Worm (Caenorhabditis elegans): Measurements from ENCODE around the gene Y41G9A.6.

ce11 chrX:3018505-3018996, 14.9 kb upstream of the Y41G9A.6 start, which contains the start of gene flp-18:
- TF ChIP-seq fkh-10 (GFP tag; optimal IDR thresholded peaks at IDR 0.05) (no peak), swsn-7 (tag; optimal IDR thresholded peaks at IDR 0.05) (no peak), nhr-77 (tag; optimal IDR thresholded peaks at IDR 0.05) (no peak), nhr-237 (tag; optimal IDR thresholded peaks at IDR 0.05) (no peak), pax-3 (tag; optimal IDR thresholded peaks at IDR 0.05) (no peak), fos-1 (tag; optimal IDR thresholded peaks at IDR 0.05) (no peak), sox-4 (tag; optimal IDR thresholded peaks at IDR 0.05) (no peak), blmp-1 (tag; optimal IDR thresholded peaks at IDR 0.05) (no peak), nhr-19 (GFP tag; conservative IDR thresholded peaks at IDR 0.05) (no peak)
